Worm (Caenorhabditis elegans): ENCODE results near the gene W03C9.1.
A peak's percentile ranks its signal among the peaks of the same experiment; 100 is the strongest.

The W03C9.1 gene

ce11 chrII:11923620-11924298, 38.2 kb downstream of the W03C9.1 start:
- no peak for TF ChIP-seq F22D6.2 (tag; optimal IDR thresholded peaks at IDR 0.05)
- no peak for TF ChIP-seq cebp-2 (GFP tag; IDR thresholded peaks at IDR 0.05)
- 0 out of 2 replicates have a peak, but pooled peaks have one; percentile 37 for TF ChIP-seq hsf-1 (GFP tag; IDR thresholded peaks at IDR 0.05)
- peak; percentile 83 for TF ChIP-seq hmg-1.2 (GFP tag; IDR thresholded peaks at IDR 0.05)
- TF ChIP-seq sea-2 (GFP tag; IDR thresholded peaks at IDR 0.05) = no peak

ce11 chrII:11922757-11923538, 39.0 kb downstream of the W03C9.1 start:
- TF ChIP-seq zfh-2 (GFP tag; conservative IDR thresholded peaks at IDR 0.05) = no peak
- TF ChIP-seq nfya-1 (tag; optimal IDR thresholded peaks at IDR 0.05; ENCODE audit: borderline replicate concordance, insufficient read depth) = no peak
- TF ChIP-seq let-526 (GFP tag; IDR thresholded peaks at IDR 0.05) = 0 out of 2 replicates have a peak, but pooled peaks have one; percentile 10
- no peak for TF ChIP-seq unc-130 (GFP tag; optimal IDR thresholded peaks at IDR 0.05)
- TF ChIP-seq B0019.2 (GFP tag; conservative IDR thresholded peaks at IDR 0.05) = no peak
- TF ChIP-seq B0035.1 (tag; optimal IDR thresholded peaks at IDR 0.05) = no peak
- no peak for TF ChIP-seq ztf-3 (GFP tag; optimal IDR thresholded peaks at IDR 0.05)
- no peak for TF ChIP-seq tlf-1 (GFP tag; optimal IDR thresholded peaks at IDR 0.05)

ce11 chrII:11917530-11917952, 44.4 kb downstream of the W03C9.1 start:
- TF ChIP-seq mxl-1 (tag; optimal IDR thresholded peaks at IDR 0.05) (peak; percentile 31), C17E4.6 (GFP tag; IDR thresholded peaks at IDR 0.05) (peak; percentile 73), ceh-27 (GFP tag; optimal IDR thresholded peaks at IDR 0.05) (no peak), Y56A3A.18 (GFP tag; IDR thresholded peaks at IDR 0.05) (peak; percentile 84), hmg-20 (GFP tag; IDR thresholded peaks at IDR 0.05) (peak; percentile 57; the same call in 1 of the 2 replicates), bed-2 (GFP tag; IDR thresholded peaks at IDR 0.05) (no peak), nfya-2 (GFP tag; IDR thresholded peaks at IDR 0.05) (no peak), attf-3 (GFP tag; conservative IDR thresholded peaks at IDR 0.05) (no peak), F10E7.11 (tag; optimal IDR thresholded peaks at IDR 0.05) (peak; percentile 78), B0261.1 (tag; optimal IDR thresholded peaks at IDR 0.05) (no peak), egl-18 (GFP tag; IDR thresholded peaks at IDR 0.05) (0 out of 2 replicates have a peak, but pooled peaks have one; percentile 43), B0035.1 (tag; optimal IDR thresholded peaks at IDR 0.05) (no peak), ama-1 (optimal IDR thresholded peaks at IDR 0.05) (no peak), ama-1 (GFP tag; optimal IDR thresholded peaks at IDR 0.05) (peak; percentile 7 to 93), unc-62 (GFP tag; optimal IDR thresholded peaks at IDR 0.05) (no peak), dpff-1 (tag; optimal IDR thresholded peaks at IDR 0.05) (no peak), pha-4 (tag; optimal IDR thresholded peaks at IDR 0.05) (no peak), rec-8 (tag; optimal IDR thresholded peaks at IDR 0.05) (peak in 1 of 2 experiments; percentile 71), nhr-179 (tag; optimal IDR thresholded peaks at IDR 0.05) (no peak), F55B11.4 (tag; optimal IDR thresholded peaks at IDR 0.05; ENCODE audit: borderline replicate concordance, insufficient read depth) (no peak), madf-6 (GFP tag; IDR thresholded peaks at IDR 0.05) (peak; percentile 90), ztf-26 (tag; optimal IDR thresholded peaks at IDR 0.05) (no peak), ccch-3 (GFP tag; optimal IDR thresholded peaks at IDR 0.05) (no peak), ekl-4 (GFP tag; IDR thresholded peaks at IDR 0.05) (peak; percentile 93), F57A8.1 (GFP tag; optimal IDR thresholded peaks at IDR 0.05) (no peak), Y53G8AR.9 (GFP tag; conservative IDR thresholded peaks at IDR 0.05) (peak; percentile 92), ZK185.1 (tag; optimal IDR thresholded peaks at IDR 0.05; ENCODE audit: poor library complexity, severe bottlenecking) (no peak), zfh-2 (GFP tag; conservative IDR thresholded peaks at IDR 0.05) (no peak), atf-7 (tag; optimal IDR thresholded peaks at IDR 0.05) (peak; percentile 55), lin-35 (GFP tag; optimal IDR thresholded peaks at IDR 0.05) (peak in 2 of 3 experiments; percentile 22 to 49), ets-4 (GFP tag; optimal IDR thresholded peaks at IDR 0.05) (no peak), zim-3 (tag; optimal IDR thresholded peaks at IDR 0.05) (peak; percentile 52)

All from whole organism, young adult.